Fruit fly (Drosophila melanogaster): ENCODE measurements around the gene CG34447.

The CG34447 gene

dm6 chr2L:2426444-2427188, 6.8 kb upstream of the CG34447 start (continued):
- TF ChIP-seq ssp (GFP tag; IDR thresholded peaks at IDR 0.05) (0 out of 2 replicates have a peak, but pooled peaks have one; percentile 14), Dref (GFP tag; IDR thresholded peaks at IDR 0.05) (no peak), CHES-1-like (GFP tag; optimal IDR thresholded peaks at IDR 0.05) (no peak), mirr (GFP tag; optimal IDR thresholded peaks at IDR 0.05) (no peak), Hr39 (optimal IDR thresholded peaks at IDR 0.05) (peak; percentile 33), Oaz (GFP tag; IDR thresholded peaks at IDR 0.05) (peak; percentile 28; the same call in 1 of the 2 replicates), CG11093 (GFP tag; IDR thresholded peaks at IDR 0.05) (peak; percentile 11; the same call in 1 of the 3 replicates), al (GFP tag; IDR thresholded peaks at IDR 0.05) (peak; percentile 10; the same call in 1 of the 2 replicates), klu (GFP tag; IDR thresholded peaks at IDR 0.05) (no peak), stc (GFP tag; IDR thresholded peaks at IDR 0.05) (0 out of 2 replicates have a peak, but pooled peaks have one; percentile 35), bab2 (GFP tag; optimal IDR thresholded peaks at IDR 0.05) (peak; percentile 44), pan (optimal IDR thresholded peaks at IDR 0.05) (no peak), pan (GFP tag; optimal IDR thresholded peaks at IDR 0.05 in 1 of 2, IDR thresholded peaks at IDR 0.05 in 1 of 2) (peak in 1 of 2 experiments; percentile 71), CG18764 (GFP tag; optimal IDR thresholded peaks at IDR 0.05) (peak; percentile 16), Meics (GFP tag; optimal IDR thresholded peaks at IDR 0.05) (peak; percentile 39), CG13287 (GFP tag; IDR thresholded peaks at IDR 0.05; ENCODE audit: partially characterized antibody) (no peak), Dip2 (GFP tag; IDR thresholded peaks at IDR 0.05) (no peak), CG13424 (tag; optimal IDR thresholded peaks at IDR 0.05) (peak; percentile 49), ewg (GFP tag; optimal IDR thresholded peaks at IDR 0.05) (peak; percentile 51), CG31365 (tag; optimal IDR thresholded peaks at IDR 0.05) (no peak), Dfd (GFP tag; optimal IDR thresholded peaks at IDR 0.05) (no peak), CG7357 (GFP tag; IDR thresholded peaks at IDR 0.05) (no peak), cwo (GFP tag; optimal IDR thresholded peaks at IDR 0.05) (peak; percentile 12), CG14441 (GFP tag; IDR thresholded peaks at IDR 0.05) (peak; percentile 76), CG32767 (GFP tag; IDR thresholded peaks at IDR 0.05) (no peak), run (tag; optimal IDR thresholded peaks at IDR 0.05) (peak; percentile 31), CG32532 (GFP tag; IDR thresholded peaks at IDR 0.05) (peak; percentile 47), BEAF-32 (GFP tag; optimal IDR thresholded peaks at IDR 0.05) (no peak), ttk (GFP tag; IDR thresholded peaks at IDR 0.05) (peak; percentile 69), dmrt11E (tag; optimal IDR thresholded peaks at IDR 0.05) (no peak), CG10321 (GFP tag; IDR thresholded peaks at IDR 0.05) (no peak), Taf1 (GFP tag; IDR thresholded peaks at IDR 0.05) (no peak), CG16863 (GFP tag; optimal IDR thresholded peaks at IDR 0.05) (peak; percentile 47), CG2120 (GFP tag; optimal IDR thresholded peaks at IDR 0.05) (peak; percentile 38), CG12744 (GFP tag; optimal IDR thresholded peaks at IDR 0.05) (no peak), pho (GFP tag; optimal IDR thresholded peaks at IDR 0.05) (no peak), pros (GFP tag; optimal IDR thresholded peaks at IDR 0.05) (no peak), CG10209 (GFP tag; optimal IDR thresholded peaks at IDR 0.05) (peak; percentile 27), CG33213 (GFP tag; optimal IDR thresholded peaks at IDR 0.05) (peak; percentile 37), prd (optimal IDR thresholded peaks at IDR 0.05) (no peak), prd (GFP tag; IDR thresholded peaks at IDR 0.05) (peak; percentile 73; the same call in 2 of the 3 replicates), esg (GFP tag; conservative IDR thresholded peaks at IDR 0.05) (peak; percentile 42), CG10654 (GFP tag; optimal IDR thresholded peaks at IDR 0.05) (peak; percentile 26), twi (tag; optimal IDR thresholded peaks at IDR 0.05) (no peak), sqz (GFP tag; optimal IDR thresholded peaks at IDR 0.05) (no peak), sc (optimal IDR thresholded peaks at IDR 0.05) (no peak), sc (GFP tag; optimal IDR thresholded peaks at IDR 0.05) (peak; percentile 25), C15 (GFP tag; IDR thresholded peaks at IDR 0.05) (no peak), Myb (GFP tag; optimal IDR thresholded peaks at IDR 0.05) (peak; percentile 22), Chrac-16 (GFP tag; optimal IDR thresholded peaks at IDR 0.05) (peak; percentile 26), lilli (GFP tag; optimal IDR thresholded peaks at IDR 0.05) (peak; percentile 56), trh (GFP tag; optimal IDR thresholded peaks at IDR 0.05) (no peak)

Data from whole organism, embryonic.